Fruit fly (Drosophila melanogaster) whole organism, prepupa: ENCODE data around the gene CG46440.

Source experiments
- CG6163 ChIP-seq: fragments of 200-800 bp; sonication (Bioruptor generic); IDR thresholded peaks from 3 replicates; pipeline ENCODE4 v1.3.6; 2022; ENCODE audit warnings: missing biosample characterization, missing genetic modification characterization
- CG6792 ChIP-seq: fragments of 200-800 bp; sonication (Bioruptor generic); optimal IDR thresholded peaks from 3 replicates; lab custom pipeline; 2016; ENCODE audit warnings: missing biosample characterization, missing genetic modification characterization
- Gug ChIP-seq: fragments of 200-800 bp; sonication (Bioruptor generic); IDR thresholded peaks from 2 replicates; pipeline ENCODE4 v1.3.6; 2022; ENCODE audit warnings: missing biosample characterization, missing genetic modification characterization
- Hr39 ChIP-seq: fragments of 200-800 bp; sonication (Bioruptor generic); optimal IDR thresholded peaks from 2 replicates; lab custom pipeline; 2016; ENCODE audit warnings: missing biosample characterization, missing genetic modification characterization
- Lpt ChIP-seq: fragments of 200-800 bp; sonication (Bioruptor generic); optimal IDR thresholded peaks from 3 replicates; lab custom pipeline; 2016; ENCODE audit warnings: missing biosample characterization, missing genetic modification characterization
- OdsH ChIP-seq: fragments of 200-800 bp; sonication (Bioruptor generic); optimal IDR thresholded peaks from 3 replicates; lab custom pipeline; 2016; ENCODE audit warnings: missing biosample characterization, missing genetic modification characterization

DNA sequence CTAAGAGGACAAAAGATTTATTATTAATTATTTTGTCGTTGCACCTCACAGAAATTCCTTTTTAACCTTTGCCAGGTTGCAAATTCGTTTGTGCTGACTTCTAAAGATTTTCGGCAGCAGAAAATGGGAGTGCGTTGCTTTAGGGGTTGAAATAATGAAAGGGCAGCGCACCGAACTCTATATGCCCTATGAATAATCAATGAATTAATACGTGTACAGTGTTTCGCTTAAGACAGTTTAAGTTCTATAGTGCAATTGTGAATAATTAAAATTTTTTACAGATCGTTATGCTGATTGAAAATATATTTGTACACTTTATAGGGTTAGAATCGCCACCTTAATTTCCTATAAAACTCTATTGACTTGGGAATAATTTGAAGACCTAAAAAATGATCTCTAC, 41.5 kb downstream of the CG46440 start:
- TF ChIP-seq Gug (GFP tag; lab: Robert Waterston, UW) (no peak), Hr39 (GFP tag; lab: Kevin White, UChicago) (no peak), CG6163 (no peak), OdsH (GFP tag; lab: Kevin White, UChicago) (no peak), CG6792 (GFP tag; lab: Kevin White, UChicago) (no peak), Lpt (GFP tag; lab: Kevin White, UChicago) (no peak)
